Worm (Caenorhabditis elegans) whole organism, L3 larva: ENCODE results near the gene C14A11.6.

Experiments
- aly-2 ChIP-seq: fragments of 150-350 bp; optimal IDR thresholded peaks from 2 replicates; lab custom pipeline; 2014; ENCODE audit warnings: missing biosample characterization, missing genetic modification characterization
- ama-1 ChIP-seq: fragments of 150-350 bp; optimal IDR thresholded peaks from 2 replicates; lab custom pipeline; 2018
- ceh-16 ChIP-seq: sonication (generic microtip); optimal IDR thresholded peaks from 2 replicates; lab custom pipeline; 2017; ENCODE audit warnings: missing biosample characterization, missing genetic modification characterization
- ceh-28 ChIP-seq: fragments of 150-350 bp; optimal IDR thresholded peaks from 2 replicates; lab custom pipeline; 2014; ENCODE audit warnings: missing biosample characterization, missing genetic modification reagents, missing genetic modification characterization
- elt-3 ChIP-seq, 3 experiments: fragments of 150-350 bp in 1 of 3; sonication (generic microtip) in 2 of 3; optimal IDR thresholded peaks; 2 replicates in 2 of 3; 4 replicates in 1 of 3; lab custom pipeline; 2014 to 2017; ENCODE audit warnings: missing biosample characterization in 3 of 3, missing genetic modification characterization in 3 of 3
- fkh-10 ChIP-seq: sonication (generic microtip); optimal IDR thresholded peaks from 2 replicates; lab custom pipeline; 2017; ENCODE audit warnings: missing biosample characterization, missing genetic modification reagents, missing genetic modification characterization
- jun-1 ChIP-seq: fragments of 150-350 bp; optimal IDR thresholded peaks from 2 replicates; lab custom pipeline; 2014; ENCODE audit warnings: missing biosample characterization, missing genetic modification reagents, missing genetic modification characterization
- nhr-28 ChIP-seq: fragments of 150-350 bp; optimal IDR thresholded peaks from 2 replicates; lab custom pipeline; 2014; ENCODE audit warnings: missing biosample characterization, missing genetic modification characterization
- pqm-1 ChIP-seq: fragments of 150-350 bp; optimal IDR thresholded peaks from 2 replicates; lab custom pipeline; 2017; ENCODE audit warnings: missing biosample characterization, missing genetic modification characterization, inconsistent platforms
- tbx-2 ChIP-seq: sonication (generic microtip); optimal IDR thresholded peaks from 2 replicates; lab custom pipeline; 2016; ENCODE audit warnings: mild to moderate bottlenecking, missing genetic modification characterization, missing compliant biosample characterization
- unc-39 ChIP-seq: sonication (generic microtip); optimal IDR thresholded peaks from 4 replicates; lab custom pipeline; 2017; ENCODE audit warnings: missing biosample characterization, missing genetic modification characterization
- unc-62 ChIP-seq: fragments of 150-350 bp; sonication (generic microtip); optimal IDR thresholded peaks from 4 replicates; lab custom pipeline; 2014; ENCODE audit warnings: missing biosample characterization, missing genetic modification reagents, missing genetic modification characterization
- ztf-11 ChIP-seq: fragments of 150-350 bp; optimal IDR thresholded peaks from 2 replicates; lab custom pipeline; 2014; ENCODE audit warnings: missing biosample characterization, missing genetic modification characterization

- TF ChIP-seq unc-39 = no peak
- no peak for TF ChIP-seq pqm-1 (tag; lab: Kevin White, UChicago)
- no peak for TF ChIP-seq jun-1
- TF ChIP-seq ztf-11 = no peak
- TF ChIP-seq tbx-2 (tag; lab: Kevin White, UChicago) = no peak
- TF ChIP-seq elt-3 (tag; optimal IDR thresholded peaks at IDR 0.05; lab: Kevin White, UChicago) = no peak
- no peak for TF ChIP-seq aly-2
- no peak for TF ChIP-seq ama-1 (lab: Kevin White, UChicago)
- no peak for TF ChIP-seq ceh-16
- TF ChIP-seq fkh-10 (GFP tag; lab: Kevin White, UChicago) = no peak
- TF ChIP-seq nhr-28 = no peak
- TF ChIP-seq unc-62 (GFP tag; lab: Kevin White, UChicago) = no peak
- TF ChIP-seq ceh-28 (tag; lab: Kevin White, UChicago) = no peak
Measured at ce11 chrX:2819747-2820146, 5.8 kb upstream of the C14A11.6 start.
